In the genomic region with DNA sequence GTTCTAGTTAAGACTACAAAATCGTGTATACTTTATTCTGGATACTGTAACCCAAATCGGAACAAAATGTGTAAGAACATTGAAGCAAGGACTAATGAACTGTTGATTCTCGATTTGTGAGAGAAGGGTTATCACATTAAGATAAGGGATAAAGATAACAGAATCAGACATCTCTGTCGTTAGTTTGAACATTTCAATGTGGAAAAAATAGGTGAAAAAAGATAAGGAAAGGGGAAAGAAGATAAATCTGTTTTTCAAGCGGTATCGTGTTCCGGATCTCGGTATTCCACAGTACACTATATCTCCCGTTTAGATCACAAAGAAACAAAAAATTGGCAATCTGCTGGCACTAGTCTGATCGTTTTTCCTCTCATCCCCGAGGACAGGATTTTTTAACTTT, we compare ENCODE assay signal across 6 worm cellular contexts.
A peak's percentile ranks its signal among the peaks of the same experiment; 100 is the strongest.
TF ChIP-seq lines count a peak whose summit lies in the region.

No protein-coding gene starts in this region.

TF ChIP-seq in whole organism, L1 larva, 84 proteins besides CTCF, POLR2A, EP300 and RAD21:
- TF ChIP-seq unc-98 (GFP tag; IDR thresholded peaks at IDR 0.05; lab: Robert Waterston, UW) (no peak), lin-14 (GFP tag; optimal IDR thresholded peaks at IDR 0.05; lab: Kevin White, UChicago) (peak; percentile 49), lsy-2 (tag; optimal IDR thresholded peaks at IDR 0.05; lab: Kevin White, UChicago) (peak in 1 of 2 experiments; percentile 19), sup-37 (GFP tag; optimal IDR thresholded peaks at IDR 0.05; lab: Kevin White, UChicago) (no peak), blmp-1 (tag; optimal IDR thresholded peaks at IDR 0.05; lab: Kevin White, UChicago) (peak; percentile 79), zip-4 (GFP tag; optimal IDR thresholded peaks at IDR 0.05; lab: Kevin White, UChicago) (no peak), aha-1 (tag; optimal IDR thresholded peaks at IDR 0.05; lab: Kevin White, UChicago) (no peak), elt-3 (tag; optimal IDR thresholded peaks at IDR 0.05; lab: Kevin White, UChicago) (peak in 4 of 6 experiments; percentile 64 to 94 (median 82)), nhr-85 (tag; lab: Kevin White, UChicago) (peak; percentile 79), nhr-20 (tag; optimal IDR thresholded peaks at IDR 0.05; lab: Kevin White, UChicago) (no peak)

TF ChIP-seq in whole organism, L2 larva, 48 proteins besides CTCF, POLR2A, EP300 and RAD21:
- TF ChIP-seq fos-1 (tag; optimal IDR thresholded peaks at IDR 0.05; lab: Kevin White, UChicago) (peak; percentile 7), ceh-16 (tag; optimal IDR thresholded peaks at IDR 0.05; lab: Kevin White, UChicago) (peak; percentile 5), lsy-2 (tag; optimal IDR thresholded peaks at IDR 0.05; lab: Kevin White, UChicago) (peak in 1 of 2 experiments; percentile 25), ztf-1 (GFP tag; conservative IDR thresholded peaks at IDR 0.05; lab: Robert Waterston, UW) (no peak), blmp-1 (tag; optimal IDR thresholded peaks at IDR 0.05; lab: Kevin White, UChicago; ENCODE audit: insufficient read depth) (peak; percentile 19), sma-9 (GFP tag; optimal IDR thresholded peaks at IDR 0.05; lab: Kevin White, UChicago) (peak; percentile 49), sma-9 (tag; optimal IDR thresholded peaks at IDR 0.05; lab: Kevin White, UChicago) (no peak), elt-1 (tag; optimal IDR thresholded peaks at IDR 0.05; lab: Kevin White, UChicago) (peak; percentile 86), nhr-21 (tag; optimal IDR thresholded peaks at IDR 0.05; lab: Kevin White, UChicago) (peak; percentile 63), lin-39 (tag; optimal IDR thresholded peaks at IDR 0.05; lab: Kevin White, UChicago) (no peak), egl-27 (tag; optimal IDR thresholded peaks at IDR 0.05; lab: Kevin White, UChicago) (peak; percentile 46), ceh-82 (tag; optimal IDR thresholded peaks at IDR 0.05; lab: Kevin White, UChicago) (no peak), unc-62 (GFP tag; optimal IDR thresholded peaks at IDR 0.05; lab: Kevin White, UChicago) (no peak)

TF ChIP-seq in whole organism, L3 larva, 47 proteins besides CTCF, POLR2A, EP300 and RAD21 (continues in another document):
- TF ChIP-seq lin-15B (tag; optimal IDR thresholded peaks at IDR 0.05; lab: Kevin White, UChicago) = no peak
- no peak for TF ChIP-seq mdl-1 (tag; optimal IDR thresholded peaks at IDR 0.05; lab: Kevin White, UChicago)
- TF ChIP-seq nhr-43 (tag; optimal IDR thresholded peaks at IDR 0.05; lab: Kevin White, UChicago; ENCODE audit: poor library complexity, severe bottlenecking) = peak; percentile 17
- TF ChIP-seq nfya-1 (tag; optimal IDR thresholded peaks at IDR 0.05; lab: Kevin White, UChicago; ENCODE audit: insufficient read depth) = no peak
- TF ChIP-seq elt-1 (tag; optimal IDR thresholded peaks at IDR 0.05; lab: Kevin White, UChicago) = peak; percentile 92
- no peak for TF ChIP-seq nhr-11 (tag; optimal IDR thresholded peaks at IDR 0.05; lab: Kevin White, UChicago)
- no peak for TF ChIP-seq hmg-11 (tag; optimal IDR thresholded peaks at IDR 0.05; lab: Kevin White, UChicago)
- no peak for TF ChIP-seq ztf-11 (tag; optimal IDR thresholded peaks at IDR 0.05; lab: Kevin White, UChicago)
- no peak for TF ChIP-seq lsy-12 (tag; optimal IDR thresholded peaks at IDR 0.05; lab: Kevin White, UChicago)
- TF ChIP-seq nhr-25 (tag; optimal IDR thresholded peaks at IDR 0.05; lab: Kevin White, UChicago) = no peak
- TF ChIP-seq nhr-23 (tag; optimal IDR thresholded peaks at IDR 0.05; lab: Kevin White, UChicago) = peak; percentile 88
- no peak for TF ChIP-seq fkh-10 (GFP tag; optimal IDR thresholded peaks at IDR 0.05; lab: Kevin White, UChicago)
- no peak for TF ChIP-seq lin-39 (tag; optimal IDR thresholded peaks at IDR 0.05; lab: Kevin White, UChicago)
- TF ChIP-seq elt-3 (tag; optimal IDR thresholded peaks at IDR 0.05; lab: Kevin White, UChicago) = peak in 2 of 3 experiments; percentile 79 to 95
- no peak for TF ChIP-seq ZK546.5 (tag; optimal IDR thresholded peaks at IDR 0.05; lab: Kevin White, UChicago)
- TF ChIP-seq ztf-4 (tag; optimal IDR thresholded peaks at IDR 0.05; lab: Kevin White, UChicago) = no peak
- TF ChIP-seq R02D3.7 (tag; optimal IDR thresholded peaks at IDR 0.05; lab: Kevin White, UChicago) = no peak

TF ChIP-seq in whole organism, L4 larva, 104 proteins besides CTCF, POLR2A, EP300 and RAD21:
- TF ChIP-seq hlh-11 (tag; optimal IDR thresholded peaks at IDR 0.05; lab: Kevin White, UChicago) = peak; percentile 29
- no peak for TF ChIP-seq fkh-10 (GFP tag; optimal IDR thresholded peaks at IDR 0.05; lab: Kevin White, UChicago)
- peak; percentile 22 for TF ChIP-seq nhr-28 (tag; optimal IDR thresholded peaks at IDR 0.05; lab: Kevin White, UChicago)
- peak; percentile 38 for TF ChIP-seq nhr-48 (tag; optimal IDR thresholded peaks at IDR 0.05; lab: Kevin White, UChicago)
- peak; percentile 18 for TF ChIP-seq mxl-3 (GFP tag; optimal IDR thresholded peaks at IDR 0.05; lab: Kevin White, UChicago)

TF ChIP-seq in whole organism, late embryonic, 69 proteins besides CTCF, POLR2A, EP300 and RAD21:
- TF ChIP-seq rnt-1 (tag; optimal IDR thresholded peaks at IDR 0.05; lab: Kevin White, UChicago) (peak; percentile 44), eyg-1 (tag; optimal IDR thresholded peaks at IDR 0.05; lab: Kevin White, UChicago) (no peak), K02D7.2 (tag; optimal IDR thresholded peaks at IDR 0.05; lab: Kevin White, UChicago) (no peak), ceh-30 (tag; optimal IDR thresholded peaks at IDR 0.05; lab: Kevin White, UChicago) (no peak), pha-2 (tag; optimal IDR thresholded peaks at IDR 0.05; lab: Kevin White, UChicago) (no peak), hlh-13 (GFP tag; optimal IDR thresholded peaks at IDR 0.05; lab: Kevin White, UChicago) (no peak), npax-4 (tag; optimal IDR thresholded peaks at IDR 0.05; lab: Kevin White, UChicago) (no peak)

TF ChIP-seq in whole organism, mixed stage, embryonic, 35 proteins besides CTCF, POLR2A, EP300 and RAD21:
- TF ChIP-seq zip-8 (tag; optimal IDR thresholded peaks at IDR 0.05; lab: Kevin White, UChicago) (no peak), M03D4.4 (tag; optimal IDR thresholded peaks at IDR 0.05; lab: Kevin White, UChicago) (no peak), ceh-83 (GFP tag; optimal IDR thresholded peaks at IDR 0.05; lab: Kevin White, UChicago) (no peak), pha-4 (tag; optimal IDR thresholded peaks at IDR 0.05; lab: Kevin White, UChicago) (no peak), elt-1 (tag; optimal IDR thresholded peaks at IDR 0.05; lab: Kevin White, UChicago; ENCODE audit: borderline replicate concordance, insufficient read depth) (peak; percentile 99), ztf-11 (tag; optimal IDR thresholded peaks at IDR 0.05; lab: Kevin White, UChicago) (no peak), elt-3 (tag; optimal IDR thresholded peaks at IDR 0.05; lab: Kevin White, UChicago) (peak; percentile 63), unc-120 (tag; optimal IDR thresholded peaks at IDR 0.05; lab: Kevin White, UChicago; ENCODE audit: poor library complexity, severe bottlenecking) (no peak), ham-2 (GFP tag; optimal IDR thresholded peaks at IDR 0.05; lab: Kevin White, UChicago) (no peak)
